Fruit fly (Drosophila melanogaster): ENCODE data around the gene CG16863.

Gene CG16863

dm6 chr2L:13780109-13780947, 10.4 kb upstream of the CG16863 start, which contains the start of the genes CG9008 and p38b (continued):
- no peak for TF ChIP-seq fd102C (GFP tag; optimal IDR thresholded peaks at IDR 0.05)
- TF ChIP-seq gfzf (GFP tag; optimal IDR thresholded peaks at IDR 0.05): peak; percentile 58
- peak; percentile 82 for TF ChIP-seq CG10267 (tag; optimal IDR thresholded peaks at IDR 0.05)
- TF ChIP-seq CG18262 (tag; optimal IDR thresholded peaks at IDR 0.05): peak; percentile 94
- peak; percentile 93 for TF ChIP-seq CG7839 (tag; optimal IDR thresholded peaks at IDR 0.05)
- TF ChIP-seq CG7928 (GFP tag; optimal IDR thresholded peaks at IDR 0.05): peak; percentile 49
- TF ChIP-seq Ssrp (tag; optimal IDR thresholded peaks at IDR 0.05): peak; percentile 87
- TF ChIP-seq knrl (GFP tag; IDR thresholded peaks at IDR 0.05; ENCODE audit: partially characterized antibody): no peak
- TF ChIP-seq mam (GFP tag; optimal IDR thresholded peaks at IDR 0.05): peak; percentile 46
- TF ChIP-seq stc (GFP tag; IDR thresholded peaks at IDR 0.05): 0 out of 2 replicates have a peak, but pooled peaks have one; percentile 20
- no peak for TF ChIP-seq CG1024 (GFP tag; IDR thresholded peaks at IDR 0.05)
- peak; percentile 90 for TF ChIP-seq grau (tag; optimal IDR thresholded peaks at IDR 0.05)
- peak; percentile 94 for TF ChIP-seq gem (tag; optimal IDR thresholded peaks at IDR 0.05)
- TF ChIP-seq CG4617 (GFP tag; optimal IDR thresholded peaks at IDR 0.05; ENCODE audit: borderline replicate concordance): peak; percentile 53
- TF ChIP-seq dmrt99B (tag; optimal IDR thresholded peaks at IDR 0.05): peak; percentile 89
- TF ChIP-seq CG11456 (GFP tag; IDR thresholded peaks at IDR 0.05): peak; percentile 55; the same call in 2 of the 3 replicates
- TF ChIP-seq sens (GFP tag): peak; percentile 79
- TF ChIP-seq cas (GFP tag; IDR thresholded peaks at IDR 0.05): no peak
- peak; percentile 4; the same call in 1 of the 3 replicates for TF ChIP-seq ci (GFP tag; IDR thresholded peaks at IDR 0.05)
- peak; percentile 69 for TF ChIP-seq dmrt11E (tag; optimal IDR thresholded peaks at IDR 0.05)
- TF ChIP-seq gcm (GFP tag; optimal IDR thresholded peaks at IDR 0.05): peak; percentile 80
- peak; percentile 80 for TF ChIP-seq HHEX (GFP tag; optimal IDR thresholded peaks at IDR 0.05)
- peak; percentile 77 for TF ChIP-seq CG2120 (GFP tag; optimal IDR thresholded peaks at IDR 0.05)
- peak; percentile 2 for TF ChIP-seq CG13123 (GFP tag; optimal IDR thresholded peaks at IDR 0.05)
- no peak for TF ChIP-seq CG17802 (tag; optimal IDR thresholded peaks at IDR 0.05)
- peak; percentile 7 for TF ChIP-seq Dip3 (GFP tag; optimal IDR thresholded peaks at IDR 0.05)
- TF ChIP-seq pfk (GFP tag; optimal IDR thresholded peaks at IDR 0.05): peak; percentile 10
- TF ChIP-seq Scr (GFP tag; IDR thresholded peaks at IDR 0.05; ENCODE audit: partially characterized antibody): peak; percentile 45; the same call in 1 of the 2 replicates
- peak; percentile 22; the same call in 1 of the 2 replicates for TF ChIP-seq CG17328 (GFP tag; IDR thresholded peaks at IDR 0.05)
- TF ChIP-seq Doc3 (GFP tag; IDR thresholded peaks at IDR 0.05; ENCODE audit: partially characterized antibody): 0 out of 3 replicates have a peak, but pooled peaks have one; percentile 26
- peak; percentile 42 for TF ChIP-seq kay (GFP tag; optimal IDR thresholded peaks at IDR 0.05)
- peak; percentile 43 for TF ChIP-seq CG13287 (GFP tag; IDR thresholded peaks at IDR 0.05; ENCODE audit: partially characterized antibody)
- TF ChIP-seq CG6791 (GFP tag; IDR thresholded peaks at IDR 0.05; ENCODE audit: partially characterized antibody): peak; percentile 29; the same call in 1 of the 3 replicates
- peak; percentile 83 for TF ChIP-seq CG6854 (GFP tag; optimal IDR thresholded peaks at IDR 0.05)
- no peak for TF ChIP-seq Lpt (GFP tag; optimal IDR thresholded peaks at IDR 0.05)
- TF ChIP-seq chm (GFP tag; IDR thresholded peaks at IDR 0.05): no peak
- no peak for TF ChIP-seq CkIIα-i1 (GFP tag; IDR thresholded peaks at IDR 0.05)
- TF ChIP-seq abd-A (tag; optimal IDR thresholded peaks at IDR 0.05): no peak
- TF ChIP-seq BtbVII (GFP tag; optimal IDR thresholded peaks at IDR 0.05): peak; percentile 80
- TF ChIP-seq Tbp (GFP tag; optimal IDR thresholded peaks at IDR 0.05): no peak
- peak; percentile 44 for TF ChIP-seq Sin3A (optimal IDR thresholded peaks at IDR 0.05)
- TF ChIP-seq CG9817 (tag; optimal IDR thresholded peaks at IDR 0.05): peak; percentile 71
- TF ChIP-seq da (GFP tag; optimal IDR thresholded peaks at IDR 0.05): no peak
- peak; percentile 61 for TF ChIP-seq CG1529 (GFP tag; optimal IDR thresholded peaks at IDR 0.05)
- TF ChIP-seq ind (GFP tag; optimal IDR thresholded peaks at IDR 0.05): peak; percentile 65
- TF ChIP-seq crp (GFP tag; optimal IDR thresholded peaks at IDR 0.05): peak; percentile 60 to 93
- no peak for TF ChIP-seq CG33213 (GFP tag; optimal IDR thresholded peaks at IDR 0.05)
- TF ChIP-seq D19B (GFP tag; optimal IDR thresholded peaks at IDR 0.05): peak; percentile 77

Measured in whole organism, embryonic.